Worm (Caenorhabditis elegans): ENCODE results near the gene tbx-37.

tbx-37 gene

ce11 chrIII:11244820-11245219, 17.9 kb upstream of the tbx-37 start, which contains the start of gene rsks-1:
Gene rsks-1 (plus strand): TSS chrIII:11245120.
- TF ChIP-seq repo-1 (tag; optimal IDR thresholded peaks at IDR 0.05) (no peak), K11D2.4 (GFP tag; IDR thresholded peaks at IDR 0.05) (no peak), ceh-27 (GFP tag; optimal IDR thresholded peaks at IDR 0.05) (no peak), dpl-1 (GFP tag; optimal IDR thresholded peaks at IDR 0.05) (no peak), ceh-40 (GFP tag; IDR thresholded peaks at IDR 0.05) (no peak), Y95B8A.8 (GFP tag; IDR thresholded peaks at IDR 0.05) (no peak), F37B4.10 (GFP tag; IDR thresholded peaks at IDR 0.05) (no peak), ztf-28 (GFP tag; IDR thresholded peaks at IDR 0.05) (no peak), hmg-20 (GFP tag; IDR thresholded peaks at IDR 0.05) (no peak), sdz-38 (tag; optimal IDR thresholded peaks at IDR 0.05) (no peak), hlh-26 (GFP tag; conservative IDR thresholded peaks at IDR 0.05) (no peak), sea-2 (GFP tag; IDR thresholded peaks at IDR 0.05) (no peak), F52B5.7 (tag; optimal IDR thresholded peaks at IDR 0.05) (no peak), gei-17 (GFP tag; optimal IDR thresholded peaks at IDR 0.05) (no peak)

ce11 chrIII:11244338-11244737, 17.4 kb upstream of the tbx-37 start:
- TF ChIP-seq lin-40 (tag; optimal IDR thresholded peaks at IDR 0.05) (no peak), nhr-120 (GFP tag; IDR thresholded peaks at IDR 0.05) (no peak), cebp-1 (GFP tag; IDR thresholded peaks at IDR 0.05) (peak; percentile 94), cebp-1 (tag; optimal IDR thresholded peaks at IDR 0.05) (peak; percentile 96), Y67H2A.10 (GFP tag; conservative IDR thresholded peaks at IDR 0.05) (no peak), attf-5 (GFP tag; optimal IDR thresholded peaks at IDR 0.05) (peak; percentile 25), nhr-179 (tag; optimal IDR thresholded peaks at IDR 0.05) (no peak), B0035.1 (tag; optimal IDR thresholded peaks at IDR 0.05) (no peak), nhr-80 (tag; optimal IDR thresholded peaks at IDR 0.05) (peak; percentile 15), Y53G8AR.9 (GFP tag; conservative IDR thresholded peaks at IDR 0.05) (no peak), hsf-1 (GFP tag; IDR thresholded peaks at IDR 0.05) (peak; percentile 53; the same call in 1 of the 2 replicates), F37B4.10 (GFP tag; IDR thresholded peaks at IDR 0.05) (no peak), F52B5.7 (tag; optimal IDR thresholded peaks at IDR 0.05) (no peak), ztf-28 (GFP tag; IDR thresholded peaks at IDR 0.05) (no peak), snpc-4 (GFP tag; optimal IDR thresholded peaks at IDR 0.05) (no peak), snpc-4 (tag; optimal IDR thresholded peaks at IDR 0.05) (no peak), nfyb-1 (GFP tag; IDR thresholded peaks at IDR 0.05) (no peak), die-1 (tag; optimal IDR thresholded peaks at IDR 0.05) (no peak), ccch-3 (GFP tag; optimal IDR thresholded peaks at IDR 0.05) (no peak), mxl-1 (tag; optimal IDR thresholded peaks at IDR 0.05) (no peak), atf-7 (tag; optimal IDR thresholded peaks at IDR 0.05) (no peak), T07F8.4 (tag; optimal IDR thresholded peaks at IDR 0.05) (no peak), hmg-1.2 (GFP tag; IDR thresholded peaks at IDR 0.05) (no peak), ZK185.1 (tag; optimal IDR thresholded peaks at IDR 0.05; ENCODE audit: poor library complexity, severe bottlenecking) (no peak), ets-4 (GFP tag; optimal IDR thresholded peaks at IDR 0.05) (no peak), lsl-1 (GFP tag; optimal IDR thresholded peaks at IDR 0.05) (no peak), Y53F4B.3 (GFP tag; IDR thresholded peaks at IDR 0.05) (no peak), ceh-40 (GFP tag; IDR thresholded peaks at IDR 0.05) (no peak), C17E4.6 (GFP tag; IDR thresholded peaks at IDR 0.05) (no peak), sdz-38 (tag; optimal IDR thresholded peaks at IDR 0.05) (no peak), F39B2.1 (GFP tag; IDR thresholded peaks at IDR 0.05) (no peak), hmg-20 (GFP tag; IDR thresholded peaks at IDR 0.05) (no peak), let-607 (tag; optimal IDR thresholded peaks at IDR 0.05) (no peak), him-1 (tag; optimal IDR thresholded peaks at IDR 0.05) (no peak), lir-1 (GFP tag; conservative IDR thresholded peaks at IDR 0.05) (no peak), ztf-3 (GFP tag; optimal IDR thresholded peaks at IDR 0.05) (no peak)

Measured in whole organism, young adult.